Worm (Caenorhabditis elegans) whole organism, L4 larva: ENCODE measurements around the gene ttr-41.

Experiments
- ceh-20 ChIP-seq: fragments of 200-800 bp; sonication (Bioruptor generic); IDR thresholded peaks from 2 replicates; pipeline ENCODE4 v1.3.6; 2022; ENCODE audit warnings: missing genetic modification reagents, missing genetic modification characterization, missing compliant biosample characterization
- dmd-9 ChIP-seq: fragments of 200-800 bp; sonication (Bioruptor generic); IDR thresholded peaks from 2 replicates; pipeline ENCODE4 v1.3.6; 2022; ENCODE audit warnings: missing genetic modification reagents, missing genetic modification characterization, missing compliant biosample characterization
- duxl-1 ChIP-seq: sonication (generic microtip); optimal IDR thresholded peaks from 2 replicates; lab custom pipeline; 2016; ENCODE audit warnings: mild to moderate bottlenecking, missing genetic modification characterization, moderate library complexity, missing compliant biosample characterization; ENCODE audit not compliant: poor library complexity
- nhr-11 ChIP-seq: fragments of 150-350 bp; optimal IDR thresholded peaks from 2 replicates; lab custom pipeline; 2014; ENCODE audit warnings: missing biosample characterization, missing genetic modification characterization
- nhr-25 ChIP-seq: sonication (generic microtip); optimal IDR thresholded peaks from 2 replicates; lab custom pipeline; 2017; ENCODE audit warnings: missing genetic modification characterization, mild to moderate bottlenecking, missing compliant biosample characterization, antibody characterized with exemption, moderate library complexity, borderline replicate concordance; ENCODE audit not compliant: insufficient read depth
- nhr-77 ChIP-seq: fragments of 150-350 bp; optimal IDR thresholded peaks from 2 replicates; lab custom pipeline; 2014; ENCODE audit warnings: missing biosample characterization, missing genetic modification characterization
- snpc-1.2 ChIP-seq: fragments of 200-800 bp; sonication (Bioruptor generic); IDR thresholded peaks from 2 replicates; pipeline ENCODE4 v1.3.6; 2022; ENCODE audit warnings: missing genetic modification reagents, missing genetic modification characterization, missing compliant biosample characterization

DNA sequence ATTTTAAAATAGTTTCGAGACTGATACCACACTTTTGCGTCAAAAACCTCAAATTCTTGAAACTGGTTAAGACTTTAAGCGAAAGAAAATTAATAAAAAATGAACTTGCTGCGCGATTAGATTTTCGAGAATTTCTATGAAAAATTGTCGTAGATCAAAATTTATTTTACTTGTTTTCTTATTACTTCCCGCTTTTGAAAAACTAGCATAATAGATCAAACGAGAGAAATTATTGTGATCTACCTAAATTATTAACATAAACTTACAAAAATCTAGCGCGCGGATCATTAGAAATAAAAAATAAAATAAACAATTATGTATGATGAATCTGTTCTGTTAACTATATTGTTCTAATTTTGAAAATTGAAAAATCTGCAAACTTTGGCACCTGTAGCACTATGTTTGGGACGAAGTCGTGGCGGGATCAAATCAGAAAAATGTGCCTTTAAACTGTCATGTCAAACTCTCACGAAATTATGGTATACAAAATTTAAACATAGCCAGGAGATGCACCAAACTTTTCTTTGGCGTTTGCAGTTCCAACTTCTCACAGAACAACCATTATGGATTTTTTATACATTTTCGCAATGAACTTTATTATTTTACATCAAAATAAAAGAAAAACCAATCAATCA, 802 bp downstream of the ttr-41 start:
- TF ChIP-seq nhr-77 (no peak), nhr-25 (tag; lab: Kevin White, UChicago) (no peak), ceh-20 (GFP tag; lab: Robert Waterston, UW) (no peak), nhr-11 (tag; lab: Kevin White, UChicago) (no peak), snpc-1.2 (no peak), duxl-1 (tag; lab: Kevin White, UChicago) (no peak), dmd-9 (GFP tag; lab: Robert Waterston, UW) (no peak)
